Worm (Caenorhabditis elegans): ENCODE results near the gene F38H12.5.

ce11 chrV:4035811-4036210 is 47.0 kb downstream of the F38H12.5 start, which contains the start of gene C49G7.13:
- TF ChIP-seq snpc-4 (tag; optimal IDR thresholded peaks at IDR 0.05) (no peak), ama-1 (optimal IDR thresholded peaks at IDR 0.05) (no peak), nhr-76 (tag; optimal IDR thresholded peaks at IDR 0.05) (no peak), pha-4 (tag; optimal IDR thresholded peaks at IDR 0.05) (no peak)
